Worm (Caenorhabditis elegans): Measurements from ENCODE around the gene sgt-1.

Gene sgt-1

DNA sequence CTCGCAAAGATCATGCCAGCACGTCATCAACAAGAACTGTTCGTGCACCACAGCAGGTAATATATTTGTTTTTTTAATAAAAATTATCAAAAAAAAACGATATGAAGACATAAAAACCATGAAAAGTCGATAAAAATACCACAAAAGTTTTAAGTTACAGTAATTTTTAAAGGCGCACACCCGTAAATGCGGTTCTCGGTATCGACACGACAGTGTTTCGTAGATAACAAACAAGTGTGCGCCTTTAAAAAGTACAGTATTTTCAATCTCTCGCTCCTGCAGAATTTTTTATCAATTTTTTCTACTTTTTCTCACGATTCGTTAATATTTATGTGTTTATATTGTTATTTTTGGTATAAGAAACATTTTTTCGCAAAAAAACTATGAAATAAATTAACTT lies 1.7 kb upstream of the sgt-1 start:
- TF ChIP-seq mab-9 (GFP tag; IDR thresholded peaks at IDR 0.05) = no peak
- no peak for TF ChIP-seq hpl-2 (GFP tag; optimal IDR thresholded peaks at IDR 0.05)
- TF ChIP-seq irx-1 (tag; optimal IDR thresholded peaks at IDR 0.05) = no peak
- no peak for TF ChIP-seq ceh-8 (GFP tag; optimal IDR thresholded peaks at IDR 0.05)
- no peak for TF ChIP-seq blmp-1 (tag; optimal IDR thresholded peaks at IDR 0.05)
- TF ChIP-seq fkh-8 (tag; optimal IDR thresholded peaks at IDR 0.05) = no peak
- TF ChIP-seq nhr-20 (tag; optimal IDR thresholded peaks at IDR 0.05) = no peak
- TF ChIP-seq fkh-10 (GFP tag; optimal IDR thresholded peaks at IDR 0.05) = no peak
- no peak for TF ChIP-seq swsn-7 (tag; optimal IDR thresholded peaks at IDR 0.05)
- TF ChIP-seq nhr-77 (tag; optimal IDR thresholded peaks at IDR 0.05) = no peak
- TF ChIP-seq tbx-2 (tag; optimal IDR thresholded peaks at IDR 0.05) = no peak
- TF ChIP-seq nhr-237 (tag; optimal IDR thresholded peaks at IDR 0.05) = no peak
- no peak for TF ChIP-seq C04F5.9 (tag; optimal IDR thresholded peaks at IDR 0.05)
- TF ChIP-seq sup-37 (GFP tag; optimal IDR thresholded peaks at IDR 0.05) = no peak

DNA sequence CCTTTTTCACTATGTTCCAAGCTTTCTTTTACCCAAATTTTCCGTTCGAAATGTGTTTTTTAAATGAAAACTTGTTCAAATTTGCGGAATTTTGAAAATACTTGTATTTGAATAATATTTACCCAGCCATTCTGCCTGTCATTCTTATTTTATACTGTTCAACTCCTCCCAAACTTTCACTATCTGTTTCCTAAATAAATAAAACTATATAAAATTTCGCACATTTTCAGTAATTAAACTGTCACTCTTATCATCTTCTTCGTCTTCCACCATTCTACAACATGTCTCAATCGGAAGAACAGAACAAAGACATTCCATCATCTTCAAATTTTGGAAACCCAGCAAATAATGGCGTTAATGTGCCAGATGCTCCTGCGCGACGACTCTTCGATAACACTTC lies 1.2 kb upstream of the sgt-1 start, which contains the start of gene btbd-10:
TSS of gene btbd-10 (plus strand) at position 231 of the 400 bp plus-strand sequence.
- TF ChIP-seq snu-23 (GFP tag; optimal IDR thresholded peaks at IDR 0.05) (no peak), hpl-2 (GFP tag; optimal IDR thresholded peaks at IDR 0.05) (no peak), alr-1 (tag; optimal IDR thresholded peaks at IDR 0.05; ENCODE audit: borderline replicate concordance) (no peak), fkh-8 (tag; optimal IDR thresholded peaks at IDR 0.05) (no peak), lin-13 (GFP tag; optimal IDR thresholded peaks at IDR 0.05) (no peak), fos-1 (tag; optimal IDR thresholded peaks at IDR 0.05) (no peak), unc-30 (tag; optimal IDR thresholded peaks at IDR 0.05) (no peak)

DNA sequence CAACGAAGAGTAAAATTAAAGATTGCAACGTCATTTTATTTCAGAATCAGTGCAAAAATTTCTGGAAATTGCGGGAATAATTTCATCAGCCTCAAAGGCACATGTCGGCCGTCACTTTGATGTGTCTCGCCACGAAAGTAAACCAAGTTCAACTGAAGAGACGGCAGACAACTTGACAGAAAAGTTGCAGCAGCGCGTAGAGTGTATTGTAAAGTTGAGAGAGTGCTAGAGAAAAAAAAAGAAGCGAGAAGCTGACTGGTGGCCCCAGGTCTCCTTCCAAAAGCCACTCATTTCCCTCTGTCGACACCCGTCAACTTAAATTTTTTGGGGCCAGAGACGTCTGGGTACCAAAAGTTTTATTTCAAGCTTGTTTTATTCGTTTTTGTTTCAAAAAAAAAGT lies 681 bp upstream of the sgt-1 start:
- TF ChIP-seq ztf-11 (tag; optimal IDR thresholded peaks at IDR 0.05) = no peak
- peak; percentile 72 for TF ChIP-seq isw-1 (GFP tag; IDR thresholded peaks at IDR 0.05)
- peak; percentile 41 for TF ChIP-seq fos-1 (tag; optimal IDR thresholded peaks at IDR 0.05)
- no peak for TF ChIP-seq C34B4.2 (tag; optimal IDR thresholded peaks at IDR 0.05)
- TF ChIP-seq hpl-2 (GFP tag; optimal IDR thresholded peaks at IDR 0.05) = no peak
- TF ChIP-seq lin-35 (GFP tag; optimal IDR thresholded peaks at IDR 0.05) = peak; percentile 77 to 81
- no peak for TF ChIP-seq aly-2 (tag; optimal IDR thresholded peaks at IDR 0.05)
- peak; percentile 77 for TF ChIP-seq snu-23 (GFP tag; optimal IDR thresholded peaks at IDR 0.05)
- TF ChIP-seq zip-4 (GFP tag; optimal IDR thresholded peaks at IDR 0.05) = no peak
- peak; percentile 32 for TF ChIP-seq ztf-4 (tag; optimal IDR thresholded peaks at IDR 0.05)
- TF ChIP-seq ceh-90 (tag; optimal IDR thresholded peaks at IDR 0.05) = no peak
- peak; percentile 71 to 86 for TF ChIP-seq lsy-2 (tag; optimal IDR thresholded peaks at IDR 0.05)
- no peak for TF ChIP-seq ces-1 (GFP tag; optimal IDR thresholded peaks at IDR 0.05)
- TF ChIP-seq lin-13 (GFP tag; optimal IDR thresholded peaks at IDR 0.05) = peak; percentile 34
- TF ChIP-seq swsn-7 (tag; optimal IDR thresholded peaks at IDR 0.05) = peak; percentile 60
- no peak for TF ChIP-seq aha-1 (tag; optimal IDR thresholded peaks at IDR 0.05)
- TF ChIP-seq nhr-47 (tag; optimal IDR thresholded peaks at IDR 0.05) = peak; percentile 68
- TF ChIP-seq dsc-1 (tag; optimal IDR thresholded peaks at IDR 0.05) = peak; percentile 56
- TF ChIP-seq fkh-4 (tag; optimal IDR thresholded peaks at IDR 0.05; ENCODE audit: borderline replicate concordance) = no peak
- TF ChIP-seq dpl-1 (GFP tag; optimal IDR thresholded peaks at IDR 0.05) = peak; percentile 38 to 74 (median 70)
- no peak for TF ChIP-seq ama-1 (optimal IDR thresholded peaks at IDR 0.05)
- no peak for TF ChIP-seq nhr-237 (tag; optimal IDR thresholded peaks at IDR 0.05)
- peak; percentile 48 for TF ChIP-seq blmp-1 (tag; optimal IDR thresholded peaks at IDR 0.05)
- peak; percentile 34 for TF ChIP-seq lin-15B (tag; optimal IDR thresholded peaks at IDR 0.05)
- no peak for TF ChIP-seq unc-30 (tag; optimal IDR thresholded peaks at IDR 0.05)
- TF ChIP-seq egl-27 (tag; optimal IDR thresholded peaks at IDR 0.05) = no peak
- TF ChIP-seq efl-1 (optimal IDR thresholded peaks at IDR 0.05) = peak; percentile 80 to 89
- TF ChIP-seq efl-1 (GFP tag; optimal IDR thresholded peaks at IDR 0.05 in 1 of 2) = peak; percentile 66 to 95
- no peak for TF ChIP-seq ceh-88 (GFP tag; IDR thresholded peaks at IDR 0.05)
- TF ChIP-seq lir-3 (tag; optimal IDR thresholded peaks at IDR 0.05; ENCODE audit: poor library complexity) = peak; percentile 35
- no peak for TF ChIP-seq nhr-84 (tag; optimal IDR thresholded peaks at IDR 0.05)
- peak; percentile 67 for TF ChIP-seq tbx-2 (tag; optimal IDR thresholded peaks at IDR 0.05)
- no peak for TF ChIP-seq sptf-1 (tag; optimal IDR thresholded peaks at IDR 0.05)
- no peak for TF ChIP-seq lin-39 (tag; optimal IDR thresholded peaks at IDR 0.05)
- TF ChIP-seq sox-4 (tag; optimal IDR thresholded peaks at IDR 0.05) = no peak
- TF ChIP-seq nhr-28 (tag; optimal IDR thresholded peaks at IDR 0.05) = no peak
- peak; percentile 31 for TF ChIP-seq nhr-77 (tag; optimal IDR thresholded peaks at IDR 0.05)
- no peak for TF ChIP-seq sup-37 (GFP tag; optimal IDR thresholded peaks at IDR 0.05)
- TF ChIP-seq fkh-10 (GFP tag; optimal IDR thresholded peaks at IDR 0.05) = peak; percentile 23
- no peak for TF ChIP-seq grh-1 (GFP tag; IDR thresholded peaks at IDR 0.05)
- peak; percentile 80 for TF ChIP-seq nhr-71 (tag; optimal IDR thresholded peaks at IDR 0.05)

All from whole organism, L1 larva.